Fruit fly (Drosophila melanogaster): ENCODE results near the gene CG31635.

CG31635 gene

DNA sequence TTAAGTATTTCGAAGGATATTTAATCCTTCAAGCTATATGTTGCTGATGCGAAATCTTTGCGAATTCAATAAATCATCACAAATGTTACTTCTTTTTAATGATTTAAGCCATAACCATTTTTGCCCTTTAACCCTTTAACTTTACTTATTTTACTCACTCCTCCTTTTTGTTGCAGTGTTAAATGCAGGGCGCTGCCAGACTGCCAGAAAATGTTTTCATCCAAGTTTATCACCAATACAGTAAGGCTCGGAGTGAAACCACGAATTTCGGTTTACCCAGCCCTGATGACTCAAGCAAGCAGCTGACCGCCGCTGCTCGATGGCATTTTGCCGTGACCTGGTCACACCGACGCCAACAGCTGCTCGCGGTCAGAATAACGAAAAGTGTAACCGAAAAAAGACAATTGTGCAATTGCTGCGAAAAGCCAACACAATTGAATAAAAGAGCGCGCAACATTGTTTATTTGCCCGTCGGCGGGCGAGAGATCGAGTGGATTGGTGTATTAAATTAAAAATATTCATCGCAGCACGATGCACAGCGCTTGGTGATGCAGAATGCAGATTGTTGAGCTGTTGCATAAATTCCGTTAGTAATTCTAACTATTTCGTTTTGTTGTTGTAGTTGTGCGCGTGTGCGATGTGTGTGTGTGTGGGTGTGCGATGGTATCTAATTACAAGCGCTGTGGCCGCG, 38.1 kb downstream of the CG31635 start, which contains the start of gene CG11050 (continued):
- peak; percentile 79 for TF ChIP-seq Meics (GFP tag; optimal IDR thresholded peaks at IDR 0.05)
- TF ChIP-seq Blimp-1 (GFP tag; optimal IDR thresholded peaks at IDR 0.05): peak; percentile 71
- TF ChIP-seq hth (optimal IDR thresholded peaks at IDR 0.05): no peak
- no peak for TF ChIP-seq CG10565 (GFP tag; optimal IDR thresholded peaks at IDR 0.05)
- peak; percentile 72 for TF ChIP-seq CTCF (GFP tag; optimal IDR thresholded peaks at IDR 0.05)
- TF ChIP-seq CG15696 (tag; optimal IDR thresholded peaks at IDR 0.05): peak; percentile 49
- peak; percentile 63 for TF ChIP-seq CG17186 (GFP tag; optimal IDR thresholded peaks at IDR 0.05)
- TF ChIP-seq CG34224 (GFP tag; IDR thresholded peaks at IDR 0.05; ENCODE audit: partially characterized antibody): peak; percentile 64
- TF ChIP-seq hkb (optimal IDR thresholded peaks at IDR 0.05): peak; percentile 58
- peak; percentile 85 for TF ChIP-seq hkb (GFP tag; IDR thresholded peaks at IDR 0.05)
- TF ChIP-seq ftz-f1 (GFP tag; optimal IDR thresholded peaks at IDR 0.05): peak; percentile 38
- peak; percentile 61 for TF ChIP-seq CG12299 (tag; optimal IDR thresholded peaks at IDR 0.05)
- TF ChIP-seq bowl (GFP tag; IDR thresholded peaks at IDR 0.05): peak; percentile 40; the same call in 1 of the 2 replicates
- TF ChIP-seq Fer1 (GFP tag; optimal IDR thresholded peaks at IDR 0.05): peak; percentile 85
- 0 out of 3 replicates have a peak, but pooled peaks have one; percentile 33 for TF ChIP-seq mld (GFP tag; IDR thresholded peaks at IDR 0.05; ENCODE audit: partially characterized antibody)
- no peak for TF ChIP-seq CG10431 (GFP tag; optimal IDR thresholded peaks at IDR 0.05)
- TF ChIP-seq CG3847 (GFP tag; IDR thresholded peaks at IDR 0.05): peak; percentile 95
- TF ChIP-seq Fer2 (tag; optimal IDR thresholded peaks at IDR 0.05): no peak
- no peak for TF ChIP-seq CG12104 (GFP tag; optimal IDR thresholded peaks at IDR 0.05)
- TF ChIP-seq gro (GFP tag; optimal IDR thresholded peaks at IDR 0.05): peak; percentile 95
- peak; percentile 66 for TF ChIP-seq CG8765 (GFP tag; IDR thresholded peaks at IDR 0.05)
- peak; percentile 83 for TF ChIP-seq az2 (GFP tag; optimal IDR thresholded peaks at IDR 0.05)
- TF ChIP-seq ap (GFP tag; IDR thresholded peaks at IDR 0.05): no peak
- peak; percentile 62 to 86 for TF ChIP-seq chif (GFP tag; optimal IDR thresholded peaks at IDR 0.05)
- TF ChIP-seq CG13775 (GFP tag; optimal IDR thresholded peaks at IDR 0.05): peak; percentile 60
- peak; percentile 67; the same call in 2 of the 3 replicates for TF ChIP-seq Opbp (GFP tag; IDR thresholded peaks at IDR 0.05; ENCODE audit: partially characterized antibody)
- TF ChIP-seq Antp (GFP tag; optimal IDR thresholded peaks at IDR 0.05): peak; percentile 80
- TF ChIP-seq CG13296 (GFP tag; optimal IDR thresholded peaks at IDR 0.05): peak; percentile 55
- peak; percentile 69 for TF ChIP-seq CG2678 (tag; optimal IDR thresholded peaks at IDR 0.05)
- peak; percentile 72 for TF ChIP-seq CG15601 (tag; optimal IDR thresholded peaks at IDR 0.05)
- peak; percentile 82 for TF ChIP-seq Hsf (GFP tag; optimal IDR thresholded peaks at IDR 0.05)
- no peak for TF ChIP-seq CG5180 (GFP tag; optimal IDR thresholded peaks at IDR 0.05)
- TF ChIP-seq CG34376 (GFP tag; optimal IDR thresholded peaks at IDR 0.05): peak; percentile 46
- peak; percentile 52 for TF ChIP-seq CG5245 (GFP tag; optimal IDR thresholded peaks at IDR 0.05)
- TF ChIP-seq Rx (GFP tag; IDR thresholded peaks at IDR 0.05): peak; percentile 56
- peak; percentile 84 for TF ChIP-seq CG7786 (GFP tag; optimal IDR thresholded peaks at IDR 0.05)
- TF ChIP-seq Vsx1 (GFP tag; optimal IDR thresholded peaks at IDR 0.05): peak; percentile 23
- peak; percentile 45; the same call in 2 of the 3 replicates for TF ChIP-seq B-H1 (GFP tag; IDR thresholded peaks at IDR 0.05)
- TF ChIP-seq crol (GFP tag; IDR thresholded peaks at IDR 0.05): 0 out of 2 replicates have a peak, but pooled peaks have one; percentile 17
- peak; percentile 57 for TF ChIP-seq CG17912 (GFP tag; optimal IDR thresholded peaks at IDR 0.05)
- TF ChIP-seq MBD-R2 (GFP tag; IDR thresholded peaks at IDR 0.05): peak; percentile 91
- TF ChIP-seq tgo (GFP tag; IDR thresholded peaks at IDR 0.05): peak; percentile 60
- peak; percentile 73 for TF ChIP-seq CG1647 (GFP tag; optimal IDR thresholded peaks at IDR 0.05)
- peak; percentile 47 for TF ChIP-seq ewg (GFP tag; optimal IDR thresholded peaks at IDR 0.05)
- no peak for TF ChIP-seq CG15011 (GFP tag; optimal IDR thresholded peaks at IDR 0.05)
- TF ChIP-seq emc (GFP tag; optimal IDR thresholded peaks at IDR 0.05): peak; percentile 74
- peak; percentile 99 for TF ChIP-seq Lhr (GFP tag; optimal IDR thresholded peaks at IDR 0.05)
- TF ChIP-seq Hand (GFP tag; optimal IDR thresholded peaks at IDR 0.05): peak; percentile 64
- TF ChIP-seq peb (GFP tag; IDR thresholded peaks at IDR 0.05): no peak
- TF ChIP-seq Camta (GFP tag; optimal IDR thresholded peaks at IDR 0.05): peak; percentile 77

Measured in whole organism, embryonic.